Fruit fly (Drosophila melanogaster): ENCODE measurements around the gene Blos2.

Blos2 gene

dm6 chr3L:11084557-11085231, 23.3 kb downstream of the Blos2 start (continued):
- TF ChIP-seq CG4404 (GFP tag; IDR thresholded peaks at IDR 0.05), result peak; percentile 91
- TF ChIP-seq CG6854 (GFP tag; optimal IDR thresholded peaks at IDR 0.05), result peak; percentile 84
- peak; percentile 36; the same call in 1 of the 2 replicates for TF ChIP-seq Dip2 (GFP tag; IDR thresholded peaks at IDR 0.05)
- peak; percentile 89 for TF ChIP-seq twi (tag; optimal IDR thresholded peaks at IDR 0.05)
- TF ChIP-seq wek (GFP tag; optimal IDR thresholded peaks at IDR 0.05), result peak; percentile 78
- TF ChIP-seq CG3281 (GFP tag; optimal IDR thresholded peaks at IDR 0.05), result peak; percentile 81
- peak; percentile 97 for TF ChIP-seq CG1529 (GFP tag; optimal IDR thresholded peaks at IDR 0.05)
- peak; percentile 92 for TF ChIP-seq Antp (GFP tag; optimal IDR thresholded peaks at IDR 0.05)
- peak; percentile 96 for TF ChIP-seq CG12744 (GFP tag; optimal IDR thresholded peaks at IDR 0.05)
- TF ChIP-seq stc (GFP tag; IDR thresholded peaks at IDR 0.05), result peak; percentile 95
- peak; percentile 77 for TF ChIP-seq Usf (GFP tag; optimal IDR thresholded peaks at IDR 0.05)
- peak; percentile 79 for TF ChIP-seq scrt (GFP tag; optimal IDR thresholded peaks at IDR 0.05)
- TF ChIP-seq dmrt99B (tag; optimal IDR thresholded peaks at IDR 0.05), result peak; percentile 97
- TF ChIP-seq chm (GFP tag; IDR thresholded peaks at IDR 0.05), result peak; percentile 99
- TF ChIP-seq CG10565 (GFP tag; optimal IDR thresholded peaks at IDR 0.05), result peak; percentile 80
- TF ChIP-seq CG4820 (GFP tag; optimal IDR thresholded peaks at IDR 0.05), result peak; percentile 97
- TF ChIP-seq CrebB (tag; optimal IDR thresholded peaks at IDR 0.05), result peak; percentile 95
- peak; percentile 82 for TF ChIP-seq CG4328 (GFP tag; optimal IDR thresholded peaks at IDR 0.05)
- peak; percentile 95 for TF ChIP-seq NC2α (GFP tag; optimal IDR thresholded peaks at IDR 0.05)
- TF ChIP-seq Atf-2 (GFP tag; optimal IDR thresholded peaks at IDR 0.05), result peak; percentile 97
- peak; percentile 96 for TF ChIP-seq CG5245 (GFP tag; optimal IDR thresholded peaks at IDR 0.05)
- peak; percentile 98 for TF ChIP-seq CG2202 (tag; optimal IDR thresholded peaks at IDR 0.05)
- TF ChIP-seq mirr (GFP tag; optimal IDR thresholded peaks at IDR 0.05), result no peak
- TF ChIP-seq CG9215 (GFP tag; IDR thresholded peaks at IDR 0.05), result peak; percentile 78
- peak; percentile 85 for TF ChIP-seq Hand (GFP tag; optimal IDR thresholded peaks at IDR 0.05)
- TF ChIP-seq C15 (GFP tag; IDR thresholded peaks at IDR 0.05), result peak; percentile 81
- peak; percentile 94 for TF ChIP-seq CG3407 (GFP tag; optimal IDR thresholded peaks at IDR 0.05)
- peak; percentile 92 for TF ChIP-seq CG10654 (GFP tag; optimal IDR thresholded peaks at IDR 0.05)
- peak; percentile 97 for TF ChIP-seq CG2678 (tag; optimal IDR thresholded peaks at IDR 0.05)
- peak; percentile 91 for TF ChIP-seq cwo (GFP tag; optimal IDR thresholded peaks at IDR 0.05)
- peak; percentile 98 for TF ChIP-seq HLH3B (GFP tag; IDR thresholded peaks at IDR 0.05)
- TF ChIP-seq pnt (GFP tag; optimal IDR thresholded peaks at IDR 0.05), result peak; percentile 96
- TF ChIP-seq CG16863 (GFP tag; optimal IDR thresholded peaks at IDR 0.05), result peak; percentile 97
- TF ChIP-seq org-1 (GFP tag; optimal IDR thresholded peaks at IDR 0.05), result peak; percentile 93
- TF ChIP-seq zf30C (GFP tag; optimal IDR thresholded peaks at IDR 0.05), result peak; percentile 91
- TF ChIP-seq CG4730 (GFP tag; IDR thresholded peaks at IDR 0.05), result peak; percentile 94
- peak; percentile 86 for TF ChIP-seq MTF-1 (GFP tag; optimal IDR thresholded peaks at IDR 0.05; ENCODE audit: borderline replicate concordance)
- TF ChIP-seq CG14050 (GFP tag; IDR thresholded peaks at IDR 0.05), result peak; percentile 93
- TF ChIP-seq odd (GFP tag; optimal IDR thresholded peaks at IDR 0.05), result peak; percentile 95
- peak; percentile 93 for TF ChIP-seq E2f1 (GFP tag; IDR thresholded peaks at IDR 0.05)
- peak; percentile 98 for TF ChIP-seq chif (GFP tag; optimal IDR thresholded peaks at IDR 0.05)
- no peak for TF ChIP-seq Scr (GFP tag; IDR thresholded peaks at IDR 0.05; ENCODE audit: partially characterized antibody)
- no peak for TF ChIP-seq CG8478 (optimal IDR thresholded peaks at IDR 0.05)
- peak; percentile 97 for TF ChIP-seq NC2β (GFP tag; optimal IDR thresholded peaks at IDR 0.05)
- TF ChIP-seq CG15479 (GFP tag; optimal IDR thresholded peaks at IDR 0.05), result peak; percentile 69
- peak; percentile 97 for TF ChIP-seq CG14710 (tag; optimal IDR thresholded peaks at IDR 0.05)
- TF ChIP-seq grau (tag; optimal IDR thresholded peaks at IDR 0.05), result peak; percentile 93
- no peak for TF ChIP-seq hb (GFP tag; IDR thresholded peaks at IDR 0.05; ENCODE audit: partially characterized antibody)
- TF ChIP-seq CG11723 (GFP tag; optimal IDR thresholded peaks at IDR 0.05), result peak; percentile 94
- TF ChIP-seq yki (optimal IDR thresholded peaks at IDR 0.05), result no peak
